Fruit fly (Drosophila melanogaster) whole organism, embryonic: ENCODE data around the gene CG42827.
A peak's percentile ranks its signal among the peaks of the same experiment; 100 is the strongest.

Source experiments
- Atf3 ChIP-seq: fragments of 200-800 bp; sonication (Bioruptor generic); optimal IDR thresholded peaks from 3 replicates; lab custom pipeline; 2016; ENCODE audit warnings: missing biosample characterization, missing genetic modification characterization
- CG1024 ChIP-seq: fragments of 200-800 bp; sonication (Bioruptor generic); IDR thresholded peaks from 2 replicates; pipeline ENCODE4 v1.3.6; 2022; ENCODE audit warnings: missing biosample characterization, missing genetic modification characterization
- CG10565 ChIP-seq: fragments of 200-800 bp; sonication (Bioruptor generic); optimal IDR thresholded peaks from 3 replicates; lab custom pipeline; 2016; ENCODE audit warnings: missing biosample characterization, mild to moderate bottlenecking, missing genetic modification characterization
- CG11696 ChIP-seq: fragments of 200-800 bp; sonication (Bioruptor generic); IDR thresholded peaks from 2 replicates; pipeline ENCODE4 v1.3.6; 2022; ENCODE audit warnings: missing biosample characterization, missing genetic modification characterization
- CG13296 ChIP-seq: fragments of 200-800 bp; sonication (Bioruptor generic); optimal IDR thresholded peaks from 3 replicates; lab custom pipeline; 2018; ENCODE audit warnings: missing biosample characterization, mild to moderate bottlenecking, missing genetic modification characterization
- CG14667 ChIP-seq: fragments of 200-800 bp; sonication (Bioruptor generic); IDR thresholded peaks from 2 replicates; pipeline ENCODE4 v1.3.6; 2022; ENCODE audit warnings: missing biosample characterization, missing genetic modification characterization
- CG15011 ChIP-seq: fragments of 200-800 bp; sonication (Bioruptor generic); optimal IDR thresholded peaks from 3 replicates; lab custom pipeline; 2018; ENCODE audit warnings: missing biosample characterization, mild to moderate bottlenecking, missing genetic modification characterization
- CG15479 ChIP-seq: fragments of 200-800 bp; sonication (Bioruptor generic); optimal IDR thresholded peaks from 3 replicates; lab custom pipeline; 2019; ENCODE audit warnings: missing biosample characterization, mild to moderate bottlenecking, missing genetic modification characterization, moderate library complexity
- CG1647 ChIP-seq: fragments of 200-800 bp; sonication (Bioruptor generic); optimal IDR thresholded peaks from 3 replicates; lab custom pipeline; 2016; ENCODE audit warnings: missing biosample characterization, missing genetic modification characterization
- CG17328 ChIP-seq: fragments of 200-800 bp; sonication (Bioruptor generic); IDR thresholded peaks from 2 replicates; pipeline ENCODE4 v1.3.6; 2022; ENCODE audit warnings: missing biosample characterization, missing genetic modification characterization
- CG18599 ChIP-seq: fragments of 200-800 bp; sonication (Bioruptor generic); optimal IDR thresholded peaks from 3 replicates; lab custom pipeline; 2017; ENCODE audit warnings: missing biosample characterization, missing genetic modification characterization, mild to moderate bottlenecking, moderate library complexity, missing genetic modification reagents
- CG18619 ChIP-seq: fragments of 200-800 bp; sonication (Bioruptor generic); optimal IDR thresholded peaks from 3 replicates; lab custom pipeline; 2017; ENCODE audit warnings: missing biosample characterization, mild to moderate bottlenecking, missing genetic modification characterization
- CG2889 ChIP-seq: fragments of 200-800 bp; sonication (Bioruptor generic); IDR thresholded peaks from 3 replicates; pipeline ENCODE4 v1.3.6; 2022; ENCODE audit warnings: missing biosample characterization, missing genetic modification characterization
- CG43689 ChIP-seq: fragments of 200-800 bp; sonication (Bioruptor generic); IDR thresholded peaks from 2 replicates; pipeline ENCODE4 v1.3.6; 2022; ENCODE audit warnings: missing biosample characterization, missing genetic modification characterization
- CG4730 ChIP-seq: fragments of 200-800 bp; sonication (Bioruptor generic); IDR thresholded peaks from 2 replicates; pipeline ENCODE4 v1.3.6; 2022; ENCODE audit warnings: missing biosample characterization, missing genetic modification characterization
- CG7745 ChIP-seq: fragments of 200-800 bp; sonication (Bioruptor generic); optimal IDR thresholded peaks from 2 replicates; lab custom pipeline; 2018; ENCODE audit warnings: missing biosample characterization, mild to moderate bottlenecking, missing genetic modification characterization, moderate library complexity
- CG8281 ChIP-seq: fragments of 200-800 bp; sonication (Bioruptor generic); optimal IDR thresholded peaks from 2 replicates; lab custom pipeline; 2018; ENCODE audit warnings: missing biosample characterization, mild to moderate bottlenecking, missing genetic modification characterization, moderate library complexity
- CTCF ChIP-seq: fragments of 200-800 bp; sonication (Bioruptor generic); optimal IDR thresholded peaks from 2 replicates; lab custom pipeline; 2017; ENCODE audit warnings: missing biosample characterization, mild to moderate bottlenecking, missing genetic modification characterization, moderate library complexity
- D ChIP-seq, 2 experiments: fragments of 200-800 bp in 1 of 2; fragments of >200 bp in 1 of 2; sonication (Bioruptor generic) in 1 of 2; optimal IDR thresholded peaks; 2 replicates in 1 of 2; 3 replicates in 1 of 2; lab custom pipeline; 2017; ENCODE audit warnings: mild to moderate bottlenecking in 1 of 2, missing biosample characterization in 1 of 2, missing genetic modification characterization in 1 of 2, missing genetic modification reagents in 1 of 2
- D19A ChIP-seq: fragments of 200-800 bp; optimal IDR thresholded peaks from 3 replicates; lab custom pipeline; 2019; ENCODE audit warnings: missing biosample characterization, mild to moderate bottlenecking, missing genetic modification characterization, moderate library complexity
- Dad ChIP-seq: fragments of 200-800 bp; sonication (Bioruptor generic); optimal IDR thresholded peaks from 3 replicates; lab custom pipeline; 2016; ENCODE audit warnings: missing biosample characterization, missing genetic modification characterization
- Eip74EF ChIP-seq, 2 experiments: fragments of 200-800 bp in 1 of 2; fragments of >200 bp in 1 of 2; sonication (Bioruptor generic) in 1 of 2; optimal IDR thresholded peaks; 2 replicates each; lab custom pipeline; 2017 to 2019; ENCODE audit warnings: missing biosample characterization in 2 of 2, missing genetic modification characterization in 2 of 2, mild to moderate bottlenecking in 1 of 2, moderate library complexity in 1 of 2
- Gsc ChIP-seq: fragments of 200-800 bp; sonication (Bioruptor generic); IDR thresholded peaks from 2 replicates; pipeline ENCODE4 v1.3.6; 2022; ENCODE audit warnings: missing biosample characterization, missing genetic modification characterization
- Hmx ChIP-seq: fragments of 200-800 bp; sonication (Bioruptor generic); optimal IDR thresholded peaks from 2 replicates; lab custom pipeline; 2016; ENCODE audit warnings: missing biosample characterization, missing genetic modification characterization
- Hr3 ChIP-seq: fragments of 200-800 bp; sonication (Bioruptor generic); optimal IDR thresholded peaks from 3 replicates; lab custom pipeline; 2016; ENCODE audit warnings: missing biosample characterization, missing genetic modification characterization
- MBD-R2 ChIP-seq: fragments of 200-800 bp; sonication (Bioruptor generic); IDR thresholded peaks from 2 replicates; pipeline ENCODE4 v1.3.6; 2022; ENCODE audit warnings: missing biosample characterization, missing genetic modification characterization
- Med ChIP-seq: fragments of 200-800 bp; sonication (Bioruptor generic); peaks from one replicate; lab custom pipeline; 2016; ENCODE audit warnings: missing biosample characterization, missing genetic modification characterization, mild to moderate bottlenecking, inconsistent platforms, moderate library complexity
- Nf-YB ChIP-seq: fragments of 200-800 bp; sonication (Bioruptor generic); optimal IDR thresholded peaks from 3 replicates; lab custom pipeline; 2019; ENCODE audit warnings: missing biosample characterization, mild to moderate bottlenecking, missing genetic modification characterization, moderate library complexity
- NfI ChIP-seq: fragments of 200-800 bp; sonication (Bioruptor generic); optimal IDR thresholded peaks from 3 replicates; lab custom pipeline; 2018; ENCODE audit warnings: missing biosample characterization, mild to moderate bottlenecking, missing genetic modification characterization, moderate library complexity
- Oli ChIP-seq: fragments of 200-800 bp; sonication (Bioruptor generic); optimal IDR thresholded peaks from 2 replicates; lab custom pipeline; 2018; ENCODE audit warnings: missing biosample characterization, mild to moderate bottlenecking, missing genetic modification characterization, moderate library complexity
- Pdp1 ChIP-seq, 2 experiments: fragments of 200-800 bp; sonication (Bioruptor generic); optimal IDR thresholded peaks; 3 replicates each; lab custom pipeline; 2016; ENCODE audit warnings: missing biosample characterization in 2 of 2, missing genetic modification characterization in 2 of 2, mild to moderate bottlenecking in 1 of 2, moderate library complexity in 1 of 2
- bab2 ChIP-seq: fragments of 200-800 bp; sonication (Bioruptor generic); optimal IDR thresholded peaks from 2 replicates; lab custom pipeline; 2016; ENCODE audit warnings: missing biosample characterization, missing genetic modification characterization
- cas ChIP-seq: fragments of 200-800 bp; sonication (Bioruptor generic); IDR thresholded peaks from 2 replicates; pipeline ENCODE4 v1.3.6; 2022; ENCODE audit warnings: missing biosample characterization, missing genetic modification characterization
- dpn ChIP-seq, 2 experiments: fragments of 200-800 bp; sonication (Bioruptor generic); optimal IDR thresholded peaks; 3 replicates each; lab custom pipeline; 2016; ENCODE audit warnings: missing biosample characterization in 2 of 2, missing genetic modification characterization in 2 of 2
- ftz-f1 ChIP-seq: fragments of 200-800 bp; sonication (Bioruptor generic); optimal IDR thresholded peaks from 2 replicates; lab custom pipeline; 2016; ENCODE audit warnings: missing biosample characterization, missing genetic modification characterization
- lmd ChIP-seq: fragments of 200-800 bp; sonication (Bioruptor generic); IDR thresholded peaks from 2 replicates; pipeline ENCODE4 v1.3.6; 2022; ENCODE audit warnings: missing biosample characterization, missing genetic modification characterization
- lov ChIP-seq, 2 experiments: fragments of 200-800 bp in 1 of 2; fragments of >200 bp in 1 of 2; sonication (Bioruptor generic) in 1 of 2; IDR thresholded peaks in 1 of 2; optimal IDR thresholded peaks in 1 of 2; 2 replicates in 1 of 2; 3 replicates in 1 of 2; pipeline versions ENCODE4 v1.3.6 to Lab custom; 2017 to 2022; ENCODE audit warnings: missing biosample characterization in 1 of 2, missing genetic modification characterization in 1 of 2
- mld ChIP-seq: fragments of 200-800 bp; sonication (Bioruptor generic); IDR thresholded peaks from 3 replicates; pipeline ENCODE4 v1.3.6; 2022; ENCODE audit warnings: missing biosample characterization, missing genetic modification characterization; ENCODE audit not compliant: partially characterized antibody
- phol ChIP-seq: fragments of 200-800 bp; sonication (Bioruptor generic); optimal IDR thresholded peaks from 3 replicates; lab custom pipeline; 2018; ENCODE audit warnings: missing biosample characterization, mild to moderate bottlenecking, missing genetic modification characterization, moderate library complexity
- pros ChIP-seq: fragments of 200-800 bp; sonication (Bioruptor generic); optimal IDR thresholded peaks from 3 replicates; lab custom pipeline; 2019; ENCODE audit warnings: missing biosample characterization, mild to moderate bottlenecking, missing genetic modification characterization, moderate library complexity
- pum ChIP-seq: fragments of 200-800 bp; sonication (Bioruptor generic); optimal IDR thresholded peaks from 2 replicates; lab custom pipeline; 2016; ENCODE audit warnings: missing biosample characterization, missing genetic modification characterization
- repo ChIP-seq: fragments of 200-800 bp; sonication (Bioruptor generic); optimal IDR thresholded peaks from 2 replicates; lab custom pipeline; 2016; ENCODE audit warnings: missing biosample characterization, missing genetic modification characterization
- schlank ChIP-seq: fragments of 200-800 bp; sonication (Bioruptor generic); optimal IDR thresholded peaks from 2 replicates; lab custom pipeline; 2018; ENCODE audit warnings: missing biosample characterization, mild to moderate bottlenecking, missing genetic modification characterization
- sens-2 ChIP-seq: fragments of 200-800 bp; sonication (Bioruptor generic); IDR thresholded peaks from 2 replicates; pipeline ENCODE4 v1.3.6; 2022; ENCODE audit warnings: missing biosample characterization, missing genetic modification characterization
- sim ChIP-seq: fragments of 200-800 bp; sonication (Bioruptor generic); IDR thresholded peaks from 2 replicates; pipeline ENCODE4 v1.3.6; 2022; ENCODE audit warnings: missing biosample characterization, missing genetic modification characterization
- so ChIP-seq: fragments of 200-800 bp; sonication (Bioruptor generic); IDR thresholded peaks from 3 replicates; pipeline ENCODE4 v1.3.6; 2022; ENCODE audit warnings: missing biosample characterization, missing genetic modification characterization
- sr ChIP-seq: fragments of 200-800 bp; sonication (Bioruptor generic); IDR thresholded peaks from 3 replicates; pipeline ENCODE4 v1.3.6; 2022; ENCODE audit warnings: missing biosample characterization, missing genetic modification characterization
- ttk ChIP-seq: fragments of 200-800 bp; sonication (Bioruptor generic); IDR thresholded peaks from 2 replicates; pipeline ENCODE4 v2.1.2; 2022; ENCODE audit warnings: missing biosample characterization, missing genetic modification characterization
- usp ChIP-seq: fragments of >200 bp; optimal IDR thresholded peaks from 2 replicates; lab custom pipeline; 2017; ENCODE audit warnings: missing biosample characterization, missing genetic modification characterization
- vnd ChIP-seq: fragments of 200-800 bp; sonication (Bioruptor generic); IDR thresholded peaks from 3 replicates; pipeline ENCODE4 v1.3.6; 2022; ENCODE audit warnings: missing biosample characterization, missing genetic modification characterization; ENCODE audit not compliant: partially characterized antibody
- wor ChIP-seq: fragments of 200-800 bp; sonication (Bioruptor generic); IDR thresholded peaks from 2 replicates; pipeline ENCODE4 v1.3.6; 2022; ENCODE audit warnings: missing biosample characterization, missing genetic modification characterization

CG42827 gene

dm6 chr3R:23331280-23331679 lies 41.4 kb upstream of the CG42827 start (continued):
- TF ChIP-seq CG13296 (GFP tag; lab: Kevin White, UChicago): peak; percentile 45
- TF ChIP-seq CG1647 (GFP tag; lab: Kevin White, UChicago): peak; percentile 1
- peak; percentile 77 for TF ChIP-seq NfI (GFP tag; lab: Kevin White, UChicago)
- TF ChIP-seq pum (GFP tag; lab: Kevin White, UChicago): no peak
- TF ChIP-seq lov (optimal IDR thresholded peaks at IDR 0.05; lab: Kevin White, UChicago): no peak
- TF ChIP-seq lov (GFP tag; IDR thresholded peaks at IDR 0.05; lab: Robert Waterston, UW): no peak
- TF ChIP-seq bab2 (GFP tag; lab: Kevin White, UChicago): no peak
- TF ChIP-seq repo: peak; percentile 5
- TF ChIP-seq ftz-f1 (GFP tag; lab: Kevin White, UChicago): no peak
- peak; percentile 38 for TF ChIP-seq Nf-YB (GFP tag; lab: Kevin White, UChicago)
- TF ChIP-seq pros (GFP tag; lab: Kevin White, UChicago): no peak
- TF ChIP-seq CG15011: no peak
- peak; percentile 50 for TF ChIP-seq CG18619
- no peak for TF ChIP-seq Gsc (GFP tag; lab: Robert Waterston, UW)
- peak; percentile 7 for TF ChIP-seq Oli (tag; lab: Kevin White, UChicago)
- no peak for TF ChIP-seq CG11696
- TF ChIP-seq Pdp1 (GFP tag; optimal IDR thresholded peaks at IDR 0.05; lab: Kevin White, UChicago): peak in 1 of 2 experiments; percentile 51
- TF ChIP-seq cas (GFP tag; lab: Robert Waterston, UW): no peak
- peak; percentile 21 to 60 for TF ChIP-seq dpn (GFP tag; optimal IDR thresholded peaks at IDR 0.05; lab: Kevin White, UChicago)
- TF ChIP-seq CG1024 (GFP tag; lab: Robert Waterston, UW): no peak
- TF ChIP-seq CG14667 (GFP tag; lab: Robert Waterston, UW): no peak
- no peak for TF ChIP-seq CG10565 (GFP tag; lab: Kevin White, UChicago)
- TF ChIP-seq schlank (tag; lab: Kevin White, UChicago): no peak
- no peak for TF ChIP-seq Eip74EF (GFP tag; optimal IDR thresholded peaks at IDR 0.05; lab: Kevin White, UChicago)
- TF ChIP-seq mld (GFP tag; lab: Robert Waterston, UW): no peak
- peak; percentile 30 for TF ChIP-seq Hr3 (GFP tag; lab: Kevin White, UChicago)
- no peak for TF ChIP-seq MBD-R2 (GFP tag; lab: Robert Waterston, UW)
- TF ChIP-seq Med: peak; percentile 94
- TF ChIP-seq usp (GFP tag; lab: Kevin White, UChicago): no peak
- TF ChIP-seq Atf3 (GFP tag; lab: Kevin White, UChicago): peak; percentile 16
- 0 out of 2 replicates have a peak, but pooled peaks have one; percentile 19 for TF ChIP-seq ttk (GFP tag; lab: Robert Waterston, UW)
- TF ChIP-seq CG15479 (GFP tag; lab: Kevin White, UChicago): no peak
- TF ChIP-seq Hmx (GFP tag; lab: Kevin White, UChicago): no peak
- peak; percentile 39 for TF ChIP-seq phol (tag; lab: Kevin White, UChicago)
- no peak for TF ChIP-seq D19A (tag; lab: Kevin White, UChicago)
- TF ChIP-seq sens-2: no peak
- no peak for TF ChIP-seq Dad (GFP tag; lab: Kevin White, UChicago)
- 0 out of 2 replicates have a peak, but pooled peaks have one; percentile 7 for TF ChIP-seq CG43689 (GFP tag; lab: Robert Waterston, UW)
- no peak for TF ChIP-seq CG2889 (GFP tag; lab: Robert Waterston, UW)
- no peak for TF ChIP-seq vnd (GFP tag; lab: Robert Waterston, UW)
- TF ChIP-seq sim: no peak
- no peak; the same call in 1 of the 2 replicates for TF ChIP-seq lmd (GFP tag; lab: Robert Waterston, UW)
- TF ChIP-seq D (optimal IDR thresholded peaks at IDR 0.05; lab: Kevin White, UChicago): no peak
- peak; percentile 51 for TF ChIP-seq D (GFP tag; optimal IDR thresholded peaks at IDR 0.05; lab: Kevin White, UChicago)
- no peak for TF ChIP-seq CG4730 (GFP tag; lab: Robert Waterston, UW)
- no peak for TF ChIP-seq CG18599 (GFP tag; lab: Kevin White, UChicago)
- no peak for TF ChIP-seq CG7745 (tag; lab: Kevin White, UChicago)
- no peak for TF ChIP-seq sr (GFP tag; lab: Robert Waterston, UW)
- peak; percentile 21 for TF ChIP-seq CG8281 (tag; lab: Kevin White, UChicago)
- peak; percentile 98 for TF ChIP-seq CTCF (GFP tag; lab: Kevin White, UChicago)
- TF ChIP-seq wor: no peak
- TF ChIP-seq so (GFP tag; lab: Robert Waterston, UW): no peak
- no peak for TF ChIP-seq CG17328
